Fruit fly (Drosophila melanogaster): Measurements from ENCODE around the gene CG32452.

DNA sequence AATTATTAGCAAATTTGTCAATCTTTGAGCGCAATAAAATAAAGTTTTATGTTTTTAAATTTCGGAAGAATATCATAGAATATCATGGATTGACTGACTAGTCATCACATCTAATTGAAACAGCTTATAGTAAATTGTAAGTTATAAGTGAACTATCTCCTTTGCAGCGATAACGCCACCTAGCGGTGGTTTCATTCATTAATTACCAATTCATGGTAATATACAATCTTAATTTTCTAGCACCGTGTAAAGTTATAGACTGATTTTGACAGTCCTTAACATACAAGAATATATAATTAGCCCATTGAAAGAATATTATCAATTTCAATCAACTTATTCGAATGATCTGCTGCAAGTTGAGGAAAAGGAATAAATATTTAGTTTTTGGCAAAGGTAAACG, 3.9 kb upstream of the CG32452 start:
- TF ChIP-seq CG8478 (optimal IDR thresholded peaks at IDR 0.05), result no peak
- peak; percentile 70 to 82 for TF ChIP-seq CTCF (optimal IDR thresholded peaks at IDR 0.05)

All from S2 (cell line).